Fruit fly (Drosophila melanogaster) whole organism, embryonic: Measurements from ENCODE around the gene Sytbeta.

Source experiments
- Adf1 ChIP-seq: fragments of 200-800 bp; sonication (Bioruptor generic); IDR thresholded peaks from 2 replicates; pipeline ENCODE4 v1.3.6; 2022; ENCODE audit warnings: missing biosample characterization, missing genetic modification characterization
- Bdp1 ChIP-seq: fragments of 200-800 bp; sonication (Bioruptor generic); optimal IDR thresholded peaks from 3 replicates; lab custom pipeline; 2016; ENCODE audit warnings: missing biosample characterization, missing genetic modification characterization
- CG10366 ChIP-seq: fragments of 200-800 bp; sonication (Bioruptor generic); IDR thresholded peaks from 2 replicates; pipeline ENCODE4 v1.3.6; 2022; ENCODE audit warnings: missing biosample characterization, missing genetic modification characterization
- CG10565 ChIP-seq: fragments of 200-800 bp; sonication (Bioruptor generic); optimal IDR thresholded peaks from 3 replicates; lab custom pipeline; 2016; ENCODE audit warnings: missing biosample characterization, mild to moderate bottlenecking, missing genetic modification characterization
- CG13624 ChIP-seq: fragments of 200-800 bp; sonication (Bioruptor generic); optimal IDR thresholded peaks from 2 replicates; lab custom pipeline; 2016; ENCODE audit warnings: missing biosample characterization, missing genetic modification characterization
- CG1602 ChIP-seq: fragments of 200-800 bp; sonication (Bioruptor generic); optimal IDR thresholded peaks from 3 replicates; lab custom pipeline; 2016; ENCODE audit warnings: missing biosample characterization, missing genetic modification characterization
- CG17186 ChIP-seq: fragments of 200-800 bp; sonication (Bioruptor generic); optimal IDR thresholded peaks from 3 replicates; lab custom pipeline; 2017; ENCODE audit warnings: missing biosample characterization, missing genetic modification reagents, missing genetic modification characterization
- CG4404 ChIP-seq: fragments of 200-800 bp; sonication (Bioruptor generic); IDR thresholded peaks from 2 replicates; pipeline ENCODE4 v1.3.6; 2022; ENCODE audit warnings: missing biosample characterization, missing genetic modification characterization
- CG6175 ChIP-seq: fragments of 200-800 bp; sonication (Bioruptor generic); IDR thresholded peaks from 3 replicates; pipeline ENCODE4 v1.3.6; 2022; ENCODE audit warnings: missing biosample characterization, missing genetic modification characterization
- CG6254 ChIP-seq: fragments of 200-800 bp; sonication (Bioruptor generic); optimal IDR thresholded peaks from 3 replicates; lab custom pipeline; 2017; ENCODE audit warnings: mild to moderate bottlenecking, missing biosample characterization, missing genetic modification reagents, missing genetic modification characterization
- CG7372 ChIP-seq: fragments of 200-800 bp; sonication (Bioruptor generic); IDR thresholded peaks from 2 replicates; pipeline ENCODE4 v1.3.6; 2022; ENCODE audit warnings: missing biosample characterization, missing genetic modification characterization
- CG9727 ChIP-seq: fragments of 200-800 bp; sonication (Bioruptor generic); optimal IDR thresholded peaks from 3 replicates; lab custom pipeline; 2017; ENCODE audit warnings: missing biosample characterization, mild to moderate bottlenecking, missing genetic modification characterization
- D ChIP-seq, 2 experiments: fragments of 200-800 bp in 1 of 2; fragments of >200 bp in 1 of 2; sonication (Bioruptor generic) in 1 of 2; optimal IDR thresholded peaks; 2 replicates in 1 of 2; 3 replicates in 1 of 2; lab custom pipeline; 2017; ENCODE audit warnings: mild to moderate bottlenecking in 1 of 2, missing biosample characterization in 1 of 2, missing genetic modification characterization in 1 of 2, missing genetic modification reagents in 1 of 2
- D19B ChIP-seq: fragments of 200-800 bp; sonication (Bioruptor generic); optimal IDR thresholded peaks from 2 replicates; lab custom pipeline; 2017; ENCODE audit warnings: missing biosample characterization, mild to moderate bottlenecking, missing genetic modification characterization
- Gsc ChIP-seq: fragments of 200-800 bp; sonication (Bioruptor generic); IDR thresholded peaks from 2 replicates; pipeline ENCODE4 v1.3.6; 2022; ENCODE audit warnings: missing biosample characterization, missing genetic modification characterization
- Hr39 ChIP-seq: fragments of >200 bp; optimal IDR thresholded peaks from 2 replicates; lab custom pipeline; 2017
- Hr78 ChIP-seq, 2 experiments: fragments of 200-800 bp in 1 of 2; fragments of >200 bp in 1 of 2; sonication (Bioruptor generic) in 1 of 2; optimal IDR thresholded peaks; 2 replicates each; lab custom pipeline; 2017 to 2019; ENCODE audit warnings: missing biosample characterization in 2 of 2, missing genetic modification characterization in 2 of 2, mild to moderate bottlenecking in 1 of 2, moderate library complexity in 1 of 2
- Kr ChIP-seq: fragments of 200-800 bp; sonication (Bioruptor generic); optimal IDR thresholded peaks from 2 replicates; lab custom pipeline; 2017; ENCODE audit warnings: missing biosample characterization, mild to moderate bottlenecking, missing genetic modification characterization
- MTF-1 ChIP-seq: fragments of 200-800 bp; sonication (Bioruptor generic); optimal IDR thresholded peaks from 2 replicates; lab custom pipeline; 2018; ENCODE audit warnings: missing biosample characterization, mild to moderate bottlenecking, missing genetic modification characterization, borderline replicate concordance
- Myb ChIP-seq: fragments of 200-800 bp; sonication (Bioruptor generic); optimal IDR thresholded peaks from 2 replicates; lab custom pipeline; 2016; ENCODE audit warnings: missing biosample characterization, missing genetic modification characterization
- Neu2 ChIP-seq: fragments of 200-800 bp; sonication (Bioruptor generic); optimal IDR thresholded peaks from 3 replicates; lab custom pipeline; 2016; ENCODE audit warnings: missing biosample characterization, missing genetic modification characterization, borderline replicate concordance
- Nf-YB ChIP-seq: fragments of 200-800 bp; sonication (Bioruptor generic); optimal IDR thresholded peaks from 3 replicates; lab custom pipeline; 2019; ENCODE audit warnings: missing biosample characterization, mild to moderate bottlenecking, missing genetic modification characterization, moderate library complexity
- Rfx ChIP-seq: fragments of 200-800 bp; sonication (Bioruptor generic); IDR thresholded peaks from 2 replicates; pipeline ENCODE4 v1.3.6; 2022; ENCODE audit warnings: missing biosample characterization, missing genetic modification characterization
- Six4 ChIP-seq: fragments of 200-800 bp; sonication (Bioruptor generic); optimal IDR thresholded peaks from 2 replicates; lab custom pipeline; 2016; ENCODE audit warnings: missing biosample characterization, missing genetic modification characterization
- Trl ChIP-seq, 3 experiments: fragments of >200 bp in 2 of 3; fragments of 200-800 bp in 1 of 3; sonication (Bioruptor generic) in 1 of 3; optimal IDR thresholded peaks; 2 replicates in 1 of 3; 3 replicates in 2 of 3; lab custom pipeline; 2016 to 2017; ENCODE audit warnings: missing biosample characterization in 1 of 3, missing genetic modification characterization in 1 of 3
- ara ChIP-seq: fragments of 200-800 bp; sonication (Bioruptor generic); IDR thresholded peaks from 2 replicates; pipeline ENCODE4 v1.3.6; 2022; ENCODE audit warnings: missing biosample characterization, missing genetic modification characterization
- cad ChIP-seq: fragments of >200 bp; optimal IDR thresholded peaks from 2 replicates; lab custom pipeline; 2017; ENCODE audit warnings: missing biosample characterization, missing genetic modification characterization
- emc ChIP-seq: fragments of 200-800 bp; sonication (Bioruptor generic); optimal IDR thresholded peaks from 2 replicates; lab custom pipeline; 2016; ENCODE audit warnings: missing biosample characterization, missing genetic modification characterization
- eve ChIP-seq, 2 experiments: fragments of >200 bp; optimal IDR thresholded peaks; 2 replicates each; lab custom pipeline; 2017; ENCODE audit warnings: missing biosample characterization in 2 of 2, missing genetic modification characterization in 2 of 2
- fd3F ChIP-seq: fragments of 200-800 bp; sonication (Bioruptor generic); optimal IDR thresholded peaks from 2 replicates; lab custom pipeline; 2018; ENCODE audit warnings: missing biosample characterization, mild to moderate bottlenecking, missing genetic modification characterization, moderate library complexity
- grn ChIP-seq: fragments of 200-800 bp; sonication (Bioruptor generic); optimal IDR thresholded peaks from 3 replicates; lab custom pipeline; 2017; ENCODE audit warnings: missing biosample characterization, missing genetic modification characterization
- gro ChIP-seq: fragments of 200-800 bp; sonication (Bioruptor generic); optimal IDR thresholded peaks from 2 replicates; lab custom pipeline; 2016; ENCODE audit warnings: missing biosample characterization, missing genetic modification characterization
- hth ChIP-seq: fragments of >200 bp; optimal IDR thresholded peaks from 2 replicates; lab custom pipeline; 2017; ENCODE audit warnings: inconsistent platforms
- insv ChIP-seq, 2 experiments: fragments of 200-800 bp; sonication (Bioruptor generic); optimal IDR thresholded peaks; 3 replicates each; lab custom pipeline; 2016 to 2018; ENCODE audit warnings: missing biosample characterization in 2 of 2, missing genetic modification characterization in 2 of 2
- jumu ChIP-seq: fragments of 200-800 bp; sonication (Bioruptor generic); optimal IDR thresholded peaks from 3 replicates; lab custom pipeline; 2016; ENCODE audit warnings: missing biosample characterization, missing genetic modification characterization
- kni ChIP-seq: fragments of 200-800 bp; sonication (Bioruptor generic); optimal IDR thresholded peaks from 3 replicates; lab custom pipeline; 2017; ENCODE audit warnings: mild to moderate bottlenecking, missing biosample characterization, missing genetic modification reagents, missing genetic modification characterization
- knrl ChIP-seq: fragments of 200-800 bp; sonication (Bioruptor generic); IDR thresholded peaks from 3 replicates; pipeline ENCODE4 v1.3.6; 2022; ENCODE audit warnings: missing biosample characterization, missing genetic modification characterization; ENCODE audit not compliant: partially characterized antibody
- luna ChIP-seq: fragments of 200-800 bp; sonication (Bioruptor generic); optimal IDR thresholded peaks from 2 replicates; lab custom pipeline; 2016; ENCODE audit warnings: missing biosample characterization, missing genetic modification characterization
- pan ChIP-seq, 4 experiments: fragments of >200 bp in 3 of 4; fragments of 200-800 bp in 1 of 4; sonication (Bioruptor generic) in 1 of 4; optimal IDR thresholded peaks in 3 of 4; IDR thresholded peaks in 1 of 4; 2 replicates each; pipeline versions ENCODE4 v1.3.6 to Lab custom; 2017 to 2022; ENCODE audit warnings: missing biosample characterization in 2 of 4, missing genetic modification characterization in 2 of 4, mixed read lengths in 1 of 4
- phol ChIP-seq: fragments of 200-800 bp; sonication (Bioruptor generic); optimal IDR thresholded peaks from 3 replicates; lab custom pipeline; 2018; ENCODE audit warnings: missing biosample characterization, mild to moderate bottlenecking, missing genetic modification characterization, moderate library complexity
- prd ChIP-seq, 3 experiments: fragments of >200 bp in 2 of 3; fragments of 200-800 bp in 1 of 3; sonication (Bioruptor generic) in 1 of 3; optimal IDR thresholded peaks in 2 of 3; IDR thresholded peaks in 1 of 3; 2 replicates in 2 of 3; 3 replicates in 1 of 3; pipeline versions ENCODE4 v1.3.6 to Lab custom; 2017 to 2022; ENCODE audit warnings: missing biosample characterization in 1 of 3, missing genetic modification characterization in 1 of 3
- pzg ChIP-seq: fragments of 200-800 bp; sonication (Bioruptor generic); optimal IDR thresholded peaks from 3 replicates; lab custom pipeline; 2018; ENCODE audit warnings: missing biosample characterization, mild to moderate bottlenecking, missing genetic modification characterization, moderate library complexity
- row ChIP-seq: fragments of 200-800 bp; sonication (Bioruptor generic); IDR thresholded peaks from 3 replicates; pipeline ENCODE4 v1.3.6; 2022; ENCODE audit warnings: missing biosample characterization, missing genetic modification characterization
- sd ChIP-seq: fragments of 200-800 bp; sonication (Bioruptor generic); optimal IDR thresholded peaks from 3 replicates; lab custom pipeline; 2018; ENCODE audit warnings: missing biosample characterization, mild to moderate bottlenecking, missing genetic modification characterization, moderate library complexity
- tna ChIP-seq: fragments of 200-800 bp; sonication (Bioruptor generic); IDR thresholded peaks from 2 replicates; pipeline ENCODE4 v1.3.6; 2022; ENCODE audit warnings: missing biosample characterization, missing genetic modification characterization; ENCODE audit not compliant: partially characterized antibody
- z ChIP-seq: fragments of 200-800 bp; sonication (Bioruptor generic); IDR thresholded peaks from 3 replicates; pipeline ENCODE4 v1.3.6; 2022; ENCODE audit warnings: missing biosample characterization, missing genetic modification characterization

Sytbeta gene

DNA sequence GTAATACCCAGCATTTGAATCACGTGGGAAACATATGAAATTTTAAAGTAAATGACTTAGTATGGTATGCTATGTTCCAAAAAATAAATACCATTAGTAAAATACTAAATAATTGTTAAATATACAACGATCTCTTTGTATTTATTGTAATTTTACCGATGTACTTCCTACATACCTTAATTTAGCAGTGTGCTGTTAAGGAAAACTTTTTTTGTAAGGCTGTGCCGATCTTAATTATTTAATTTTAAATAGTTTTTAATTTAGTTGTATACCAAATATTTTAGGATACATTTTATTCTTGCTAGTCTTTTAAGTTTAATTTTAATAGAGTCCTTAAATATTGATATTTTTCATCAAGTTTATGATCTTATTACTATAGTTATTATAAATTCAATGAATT, 96.2 kb downstream of the Sytbeta start:
- TF ChIP-seq CG1602 (GFP tag; lab: Kevin White, UChicago), result no peak
- peak in 1 of 2 experiments; percentile 77 for TF ChIP-seq pan (optimal IDR thresholded peaks at IDR 0.05; lab: Kevin White, UChicago)
- TF ChIP-seq pan (GFP tag; optimal IDR thresholded peaks at IDR 0.05 in 1 of 2, IDR thresholded peaks at IDR 0.05 in 1 of 2), result no peak

DNA sequence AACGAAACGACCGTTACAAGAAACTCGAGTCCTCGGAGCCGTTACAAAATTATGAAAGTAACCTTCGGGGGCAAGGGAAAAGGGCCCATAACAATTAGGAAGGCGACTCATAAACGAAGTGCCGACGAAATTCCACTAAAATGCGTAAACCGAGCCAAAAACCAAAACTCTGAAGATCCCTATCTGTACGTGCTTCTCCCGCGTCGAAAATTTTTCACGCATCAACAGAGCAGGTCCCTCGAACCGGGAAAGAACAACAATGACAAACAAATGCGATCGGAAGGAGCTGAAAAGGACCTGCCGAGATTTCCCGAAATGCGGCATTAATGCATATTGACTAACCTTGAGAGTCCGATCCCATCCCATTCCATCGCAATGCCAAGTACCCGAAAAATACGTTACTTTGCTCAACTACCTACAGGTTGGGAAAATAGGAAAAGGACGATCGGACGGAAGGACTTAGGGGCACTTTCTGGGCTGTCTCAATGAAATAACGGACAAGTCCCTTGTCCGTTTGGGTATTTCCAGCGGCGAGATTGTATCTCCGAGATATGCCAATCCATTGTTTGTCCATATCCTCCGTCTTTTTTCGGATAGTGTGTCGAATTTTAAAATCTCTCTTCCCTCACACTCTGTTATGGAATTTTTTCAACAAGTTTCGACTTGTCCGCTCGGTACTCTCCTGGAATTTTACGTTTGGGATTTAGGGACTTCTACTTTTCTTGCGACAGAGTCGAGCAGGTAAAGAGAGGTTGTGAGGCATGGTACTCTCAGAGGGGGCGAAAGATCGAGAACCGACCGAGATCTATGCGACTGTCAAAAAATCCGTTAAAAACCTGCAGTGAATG, 96.9 kb downstream of the Sytbeta start:
- TF ChIP-seq Bdp1 (GFP tag; lab: Kevin White, UChicago), result no peak
- TF ChIP-seq D (optimal IDR thresholded peaks at IDR 0.05; lab: Kevin White, UChicago), result peak; percentile 92
- TF ChIP-seq D (GFP tag; optimal IDR thresholded peaks at IDR 0.05; lab: Kevin White, UChicago), result peak; percentile 2
- no peak for TF ChIP-seq CG10366 (GFP tag; lab: Robert Waterston, UW)
- peak; percentile 88 for TF ChIP-seq kni (GFP tag; lab: Kevin White, UChicago)
- no peak for TF ChIP-seq CG6254 (GFP tag; lab: Kevin White, UChicago)
- no peak for TF ChIP-seq tna
- TF ChIP-seq gro (GFP tag; lab: Kevin White, UChicago), result no peak
- TF ChIP-seq Adf1, result no peak
- TF ChIP-seq Nf-YB (GFP tag; lab: Kevin White, UChicago), result peak; percentile 33
- no peak for TF ChIP-seq Rfx (GFP tag; lab: Robert Waterston, UW)
- no peak for TF ChIP-seq eve (GFP tag; optimal IDR thresholded peaks at IDR 0.05; lab: Kevin White, UChicago)
- TF ChIP-seq Myb (GFP tag; lab: Kevin White, UChicago), result no peak
- TF ChIP-seq Kr (GFP tag; lab: Kevin White, UChicago), result peak; percentile 8
- TF ChIP-seq CG7372 (GFP tag; lab: Robert Waterston, UW), result no peak
- no peak for TF ChIP-seq pzg (GFP tag; lab: Kevin White, UChicago)
- no peak for TF ChIP-seq ara (GFP tag; lab: Robert Waterston, UW)
- peak; percentile 31 for TF ChIP-seq hth
- no peak for TF ChIP-seq CG6175 (GFP tag; lab: Robert Waterston, UW)
- no peak for TF ChIP-seq phol (tag; lab: Kevin White, UChicago)
- no peak for TF ChIP-seq fd3F (GFP tag; lab: Kevin White, UChicago)
- TF ChIP-seq Hr39 (lab: Kevin White, UChicago), result no peak
- TF ChIP-seq CG13624 (GFP tag; lab: Kevin White, UChicago), result no peak
- TF ChIP-seq knrl, result no peak
- TF ChIP-seq emc (GFP tag; lab: Kevin White, UChicago), result no peak
- no peak for TF ChIP-seq CG9727 (GFP tag; lab: Kevin White, UChicago)
- TF ChIP-seq row, result no peak
- TF ChIP-seq Trl (optimal IDR thresholded peaks at IDR 0.05; lab: Kevin White, UChicago), result peak in 1 of 2 experiments; percentile 52
- no peak for TF ChIP-seq Trl (GFP tag; optimal IDR thresholded peaks at IDR 0.05; lab: Kevin White, UChicago)
- no peak for TF ChIP-seq CG10565
- TF ChIP-seq insv (GFP tag; optimal IDR thresholded peaks at IDR 0.05; lab: Kevin White, UChicago), result peak in 1 of 2 experiments; percentile 60
- no peak for TF ChIP-seq Gsc
- TF ChIP-seq MTF-1 (GFP tag; lab: Kevin White, UChicago), result no peak
- peak; percentile 67 for TF ChIP-seq grn (GFP tag; lab: Kevin White, UChicago)
- no peak for TF ChIP-seq Neu2
- TF ChIP-seq cad (GFP tag; lab: Kevin White, UChicago), result peak; percentile 41
- TF ChIP-seq sd (tag; lab: Kevin White, UChicago), result no peak
- no peak for TF ChIP-seq z
- no peak for TF ChIP-seq Hr78 (GFP tag; optimal IDR thresholded peaks at IDR 0.05; lab: Kevin White, UChicago)
- no peak for TF ChIP-seq D19B (GFP tag; lab: Kevin White, UChicago)
- TF ChIP-seq CG4404 (GFP tag; lab: Robert Waterston, UW), result no peak
- no peak for TF ChIP-seq luna (GFP tag; lab: Kevin White, UChicago)
- TF ChIP-seq Six4 (GFP tag; lab: Kevin White, UChicago), result no peak
- no peak for TF ChIP-seq CG17186
- no peak for TF ChIP-seq jumu
- no peak for TF ChIP-seq prd (optimal IDR thresholded peaks at IDR 0.05; lab: Kevin White, UChicago)
- TF ChIP-seq prd (GFP tag; IDR thresholded peaks at IDR 0.05; lab: Robert Waterston, UW), result no peak
